Worm (Caenorhabditis elegans) whole organism, late embryonic: ENCODE data around the gene ani-1.
A peak's percentile ranks its signal among the peaks of the same experiment; 100 is the strongest.

Experiments
- C08G9.2 ChIP-seq: sonication (generic microtip); optimal IDR thresholded peaks from 2 replicates; lab custom pipeline; 2016; ENCODE audit warnings: mild to moderate bottlenecking, missing genetic modification characterization, moderate library complexity, missing compliant biosample characterization
- C38D4.7 ChIP-seq: fragments of 200-800 bp; sonication (Bioruptor generic); optimal IDR thresholded peaks from 2 replicates; lab custom pipeline; 2018; ENCODE audit warnings: mild to moderate bottlenecking, missing genetic modification characterization, moderate library complexity, missing compliant biosample characterization
- F13H6.1 ChIP-seq: sonication (generic microtip); optimal IDR thresholded peaks from 2 replicates; lab custom pipeline; 2016; ENCODE audit warnings: missing genetic modification characterization, missing compliant biosample characterization
- K02D7.2 ChIP-seq: sonication (generic microtip); optimal IDR thresholded peaks from 2 replicates; lab custom pipeline; 2017; ENCODE audit warnings: mild to moderate bottlenecking, missing genetic modification characterization, missing compliant biosample characterization
- T23F11.4 ChIP-seq: fragments of 200-800 bp; sonication (Bioruptor generic); optimal IDR thresholded peaks from 2 replicates; lab custom pipeline; 2018; ENCODE audit warnings: mild to moderate bottlenecking, missing genetic modification characterization, missing compliant biosample characterization
- ahr-1 ChIP-seq: sonication (generic microtip); optimal IDR thresholded peaks from 2 replicates; lab custom pipeline; 2016; ENCODE audit warnings: missing genetic modification characterization, missing compliant biosample characterization
- ama-1 ChIP-seq: fragments of 150-350 bp; optimal IDR thresholded peaks from 2 replicates; lab custom pipeline; 2014
- ceh-18 ChIP-seq: sonication (generic microtip); optimal IDR thresholded peaks from 2 replicates; lab custom pipeline; 2016; ENCODE audit warnings: missing genetic modification characterization, missing compliant biosample characterization
- ceh-19 ChIP-seq: fragments of 200-800 bp; sonication (Bioruptor generic); optimal IDR thresholded peaks from 2 replicates; lab custom pipeline; 2018; ENCODE audit warnings: mild to moderate bottlenecking, missing genetic modification characterization, missing compliant biosample characterization
- ceh-2 ChIP-seq: sonication (generic microtip); optimal IDR thresholded peaks from 2 replicates; lab custom pipeline; 2016; ENCODE audit warnings: missing genotype, missing genetic modification characterization, missing compliant biosample characterization
- ceh-22 ChIP-seq: sonication (generic microtip); optimal IDR thresholded peaks from 2 replicates; lab custom pipeline; 2017; ENCODE audit warnings: missing biosample characterization, missing genetic modification characterization
- ceh-31 ChIP-seq: sonication (generic microtip); optimal IDR thresholded peaks from 2 replicates; lab custom pipeline; 2016; ENCODE audit warnings: missing genetic modification characterization, missing compliant biosample characterization
- ceh-34 ChIP-seq: sonication (generic microtip); optimal IDR thresholded peaks from 2 replicates; lab custom pipeline; 2016; ENCODE audit warnings: mild to moderate bottlenecking, missing genetic modification characterization, missing compliant biosample characterization
- ceh-48 ChIP-seq: sonication (generic microtip); optimal IDR thresholded peaks from 2 replicates; lab custom pipeline; 2016; ENCODE audit warnings: missing genetic modification characterization, inconsistent platforms, missing compliant biosample characterization
- ceh-9 ChIP-seq: sonication (generic microtip); optimal IDR thresholded peaks from 2 replicates; lab custom pipeline; 2016; ENCODE audit warnings: mild to moderate bottlenecking, missing genetic modification characterization, inconsistent platforms, missing compliant biosample characterization
- dmd-4 ChIP-seq: sonication (generic microtip); optimal IDR thresholded peaks from 2 replicates; lab custom pipeline; 2016; ENCODE audit warnings: borderline replicate concordance, missing genetic modification characterization, missing compliant biosample characterization
- dve-1 ChIP-seq: sonication (generic microtip); optimal IDR thresholded peaks from 2 replicates; lab custom pipeline; 2017; ENCODE audit warnings: antibody characterized with exemption, mild to moderate bottlenecking, missing genetic modification characterization, missing compliant biosample characterization
- elt-2 ChIP-seq: sonication (generic microtip); optimal IDR thresholded peaks from 2 replicates; lab custom pipeline; 2016; ENCODE audit warnings: missing genetic modification reagents, missing genetic modification characterization, missing compliant biosample characterization
- ets-4 ChIP-seq: sonication (generic microtip); optimal IDR thresholded peaks from 2 replicates; lab custom pipeline; 2016; ENCODE audit warnings: missing genetic modification characterization, missing compliant biosample characterization
- eyg-1 ChIP-seq: sonication (generic microtip); optimal IDR thresholded peaks from 2 replicates; lab custom pipeline; 2016; ENCODE audit warnings: missing genotype, missing genetic modification characterization, missing compliant biosample characterization
- fax-1 ChIP-seq: sonication (generic microtip); optimal IDR thresholded peaks from 2 replicates; lab custom pipeline; 2016; ENCODE audit warnings: missing genotype, missing genetic modification characterization, missing compliant biosample characterization
- fkh-10 ChIP-seq: fragments of 150-350 bp; optimal IDR thresholded peaks from 2 replicates; lab custom pipeline; 2014; ENCODE audit warnings: missing biosample characterization, missing genetic modification reagents, missing genetic modification characterization
- hlh-13 ChIP-seq: fragments of 200-800 bp; sonication (Bioruptor generic); optimal IDR thresholded peaks from 2 replicates; lab custom pipeline; 2018; ENCODE audit warnings: mild to moderate bottlenecking, missing genetic modification characterization, missing compliant biosample characterization
- hlh-15 ChIP-seq: sonication (generic microtip); optimal IDR thresholded peaks from 2 replicates; lab custom pipeline; 2016; ENCODE audit warnings: missing genetic modification characterization, missing compliant biosample characterization
- hlh-30 ChIP-seq: sonication (generic microtip); optimal IDR thresholded peaks from 2 replicates; lab custom pipeline; 2017; ENCODE audit warnings: antibody characterized with exemption, missing genetic modification characterization, missing compliant biosample characterization; ENCODE audit not compliant: insufficient read depth
- hlh-6 ChIP-seq: sonication (generic microtip); optimal IDR thresholded peaks from 2 replicates; lab custom pipeline; 2016; ENCODE audit warnings: missing genotype, missing genetic modification characterization, missing compliant biosample characterization
- lim-6 ChIP-seq: sonication (generic microtip); optimal IDR thresholded peaks from 2 replicates; lab custom pipeline; 2016; ENCODE audit warnings: missing genetic modification characterization, missing compliant biosample characterization
- lin-11 ChIP-seq: fragments of 200-800 bp; sonication (Bioruptor generic); optimal IDR thresholded peaks from 2 replicates; lab custom pipeline; 2018; ENCODE audit warnings: mild to moderate bottlenecking, missing genetic modification characterization, missing compliant biosample characterization
- madf-2 ChIP-seq: sonication (generic microtip); optimal IDR thresholded peaks from 2 replicates; lab custom pipeline; 2017; ENCODE audit warnings: missing genetic modification characterization, missing compliant biosample characterization
- nfya-1 ChIP-seq: sonication (generic microtip); optimal IDR thresholded peaks from 2 replicates; lab custom pipeline; 2017; ENCODE audit warnings: missing genetic modification characterization, mild to moderate bottlenecking, missing compliant biosample characterization, antibody characterized with exemption, moderate library complexity
- nhr-11 ChIP-seq: fragments of 150-350 bp; optimal IDR thresholded peaks from 2 replicates; lab custom pipeline; 2014; ENCODE audit warnings: missing biosample characterization, missing genetic modification characterization
- npax-4 ChIP-seq: sonication (generic microtip); optimal IDR thresholded peaks from 2 replicates; lab custom pipeline; 2016; ENCODE audit warnings: missing genetic modification characterization, missing compliant biosample characterization
- pag-3 ChIP-seq: sonication (generic microtip); optimal IDR thresholded peaks from 2 replicates; lab custom pipeline; 2016; ENCODE audit warnings: missing compliant biosample characterization, missing genetic modification characterization, borderline replicate concordance
- pat-9 ChIP-seq: fragments of 200-800 bp; sonication (Bioruptor generic); optimal IDR thresholded peaks from 2 replicates; lab custom pipeline; 2018; ENCODE audit warnings: mild to moderate bottlenecking, missing genetic modification characterization, moderate library complexity, missing compliant biosample characterization
- pax-1 ChIP-seq: fragments of 150-350 bp; optimal IDR thresholded peaks from 2 replicates; lab custom pipeline; 2014; ENCODE audit warnings: missing biosample characterization, missing genetic modification characterization
- pha-2 ChIP-seq: sonication (generic microtip); optimal IDR thresholded peaks from 2 replicates; lab custom pipeline; 2017; ENCODE audit warnings: mild to moderate bottlenecking, missing genetic modification characterization, missing compliant biosample characterization
- pha-4 ChIP-seq: fragments of 150-350 bp; optimal IDR thresholded peaks from 2 replicates; lab custom pipeline; 2018; ENCODE audit warnings: missing biosample characterization, missing genetic modification reagents, missing genetic modification characterization
- pqm-1 ChIP-seq: sonication (generic microtip); optimal IDR thresholded peaks from 2 replicates; lab custom pipeline; 2016; ENCODE audit warnings: missing genetic modification characterization, missing compliant biosample characterization
- pros-1 ChIP-seq: fragments of 150-350 bp; optimal IDR thresholded peaks from 2 replicates; lab custom pipeline; 2014; ENCODE audit warnings: missing biosample characterization, missing genetic modification reagents, missing genetic modification characterization
- ref-2 ChIP-seq: sonication (generic microtip); optimal IDR thresholded peaks from 2 replicates; lab custom pipeline; 2016; ENCODE audit warnings: missing genetic modification characterization, missing compliant biosample characterization
- sdc-2 ChIP-seq: sonication (generic microtip); optimal IDR thresholded peaks from 2 replicates; lab custom pipeline; 2016; ENCODE audit warnings: missing genotype, missing genetic modification characterization, missing compliant biosample characterization
- sox-2 ChIP-seq: fragments of 200-800 bp; sonication (Bioruptor generic); IDR thresholded peaks from 2 replicates; pipeline ENCODE4 v1.3.6; 2022; ENCODE audit warnings: missing genetic modification reagents, missing genetic modification characterization, missing compliant biosample characterization
- sox-4 ChIP-seq: sonication (generic microtip); optimal IDR thresholded peaks from 2 replicates; lab custom pipeline; 2017; ENCODE audit warnings: mild to moderate bottlenecking, missing genetic modification characterization, inconsistent platforms, missing compliant biosample characterization
- ttx-3 ChIP-seq: sonication (generic microtip); optimal IDR thresholded peaks from 2 replicates; lab custom pipeline; 2016; ENCODE audit warnings: missing genetic modification reagents, missing genetic modification characterization, missing compliant biosample characterization
- unc-3 ChIP-seq, 2 experiments: fragments of 200-800 bp in 1 of 2; sonication (Bioruptor generic) in 1 of 2; sonication (generic microtip) in 1 of 2; conservative IDR thresholded peaks in 1 of 2; optimal IDR thresholded peaks in 1 of 2; 2 replicates each; pipeline versions ENCODE4 v1.3.6 to Lab custom; 2016 to 2022; ENCODE audit warnings: missing compliant biosample characterization in 2 of 2, missing genetic modification characterization in 2 of 2, missing genetic modification reagents in 1 of 2
- unc-42 ChIP-seq: sonication (generic microtip); optimal IDR thresholded peaks from 2 replicates; lab custom pipeline; 2016; ENCODE audit warnings: missing genotype, missing genetic modification characterization, missing compliant biosample characterization
- unc-55 ChIP-seq: sonication (generic microtip); optimal IDR thresholded peaks from 2 replicates; lab custom pipeline; 2017; ENCODE audit warnings: missing biosample characterization, missing genetic modification reagents, missing genetic modification characterization
- unc-86 ChIP-seq: sonication (generic microtip); optimal IDR thresholded peaks from 2 replicates; lab custom pipeline; 2016; ENCODE audit warnings: missing genetic modification characterization, missing compliant biosample characterization
- zip-5 ChIP-seq: sonication (generic microtip); optimal IDR thresholded peaks from 2 replicates; lab custom pipeline; 2016; ENCODE audit warnings: missing genetic modification characterization, missing compliant biosample characterization
- ztf-16 ChIP-seq: sonication (generic microtip); optimal IDR thresholded peaks from 2 replicates; lab custom pipeline; 2017; ENCODE audit warnings: missing genetic modification characterization, missing compliant biosample characterization

The ani-1 gene

ce11 chrIII:12410304-12410703 lies 42.9 kb downstream of the ani-1 start:
- TF ChIP-seq hlh-13 (GFP tag; lab: Kevin White, UChicago) (no peak), madf-2 (tag; lab: Kevin White, UChicago) (no peak), ahr-1 (tag; lab: Kevin White, UChicago) (no peak), ceh-9 (tag; lab: Kevin White, UChicago) (no peak), C08G9.2 (no peak), sox-4 (tag; lab: Kevin White, UChicago) (no peak), dve-1 (tag; lab: Kevin White, UChicago) (no peak), ceh-34 (tag; lab: Kevin White, UChicago) (no peak), ets-4 (no peak), unc-86 (tag; lab: Kevin White, UChicago) (no peak), unc-55 (GFP tag; lab: Kevin White, UChicago) (no peak), sdc-2 (tag; lab: Kevin White, UChicago) (no peak), C38D4.7 (GFP tag; lab: Kevin White, UChicago) (no peak), unc-42 (tag; lab: Kevin White, UChicago) (no peak), ama-1 (no peak), nhr-11 (tag; lab: Kevin White, UChicago) (no peak), pat-9 (tag; lab: Kevin White, UChicago) (no peak)

- TF ChIP-seq pros-1 (tag; lab: Kevin White, UChicago) (no peak), ceh-22 (tag; lab: Kevin White, UChicago) (no peak), lim-6 (no peak), zip-5 (tag; lab: Kevin White, UChicago) (peak; percentile 4), npax-4 (tag; lab: Kevin White, UChicago) (peak; percentile 36), hlh-15 (tag; lab: Kevin White, UChicago) (peak; percentile 7), pha-4 (no peak), sox-2 (0 out of 2 replicates have a peak, but pooled peaks have one; percentile 42), sdc-2 (tag; lab: Kevin White, UChicago) (no peak), K02D7.2 (no peak), unc-86 (tag; lab: Kevin White, UChicago) (peak; percentile 32), ttx-3 (tag; lab: Kevin White, UChicago) (peak; percentile 32), ceh-31 (tag; lab: Kevin White, UChicago) (no peak), ceh-48 (tag; lab: Kevin White, UChicago) (peak; percentile 13), hlh-6 (tag; lab: Kevin White, UChicago) (no peak), ztf-16 (tag; lab: Kevin White, UChicago) (peak; percentile 47), pqm-1 (no peak), pat-9 (tag; lab: Kevin White, UChicago) (peak; percentile 61), pag-3 (tag; lab: Kevin White, UChicago) (no peak), F13H6.1 (tag; lab: Kevin White, UChicago) (no peak), unc-3 (GFP tag; conservative IDR thresholded peaks at IDR 0.05; lab: Robert Waterston, UW) (peak; percentile 48; the same call in 1 of the 2 replicates), unc-3 (tag; optimal IDR thresholded peaks at IDR 0.05; lab: Kevin White, UChicago) (peak; percentile 20), fax-1 (tag; lab: Kevin White, UChicago) (no peak), ama-1 (no peak), pax-1 (tag; lab: Kevin White, UChicago) (no peak), dmd-4 (tag; lab: Kevin White, UChicago) (no peak), lin-11 (tag; lab: Kevin White, UChicago) (peak; percentile 44), ref-2 (tag; lab: Kevin White, UChicago) (peak; percentile 63), ceh-18 (tag; lab: Kevin White, UChicago) (peak; percentile 16), ets-4 (no peak), unc-42 (tag; lab: Kevin White, UChicago) (no peak), ceh-2 (tag; lab: Kevin White, UChicago) (no peak), T23F11.4 (peak; percentile 3), ceh-19 (peak; percentile 56), ceh-34 (tag; lab: Kevin White, UChicago) (peak; percentile 12), nhr-11 (tag; lab: Kevin White, UChicago) (no peak), pha-2 (no peak), eyg-1 (tag; lab: Kevin White, UChicago) (no peak), C08G9.2 (peak; percentile 58), hlh-30 (tag; lab: Kevin White, UChicago) (no peak), fkh-10 (GFP tag; lab: Kevin White, UChicago) (no peak), elt-2 (tag; lab: Kevin White, UChicago) (peak; percentile 48), nfya-1 (tag; lab: Kevin White, UChicago) (no peak), dve-1 (tag; lab: Kevin White, UChicago) (no peak)
Measured at ce11 chrIII:12399709-12400108, 53.5 kb downstream of the ani-1 start.
